Worm (Caenorhabditis elegans) whole organism, mixed stage, embryonic: ENCODE measurements around the gene rdl-1.

ENCODE experiments used
- M03D4.4 ChIP-seq: sonication (generic microtip); optimal IDR thresholded peaks from 2 replicates; lab custom pipeline; 2017; ENCODE audit warnings: mild to moderate bottlenecking, missing genetic modification characterization, missing compliant biosample characterization
- bed-3 ChIP-seq: fragments of 200-800 bp; sonication (Bioruptor generic); optimal IDR thresholded peaks from 3 replicates; lab custom pipeline; 2018; ENCODE audit warnings: mild to moderate bottlenecking, missing genetic modification characterization, moderate library complexity, missing compliant biosample characterization
- blmp-1 ChIP-seq: fragments of 150-350 bp; optimal IDR thresholded peaks from 2 replicates; lab custom pipeline; 2014; ENCODE audit warnings: missing biosample characterization, missing genetic modification characterization
- ceh-39 ChIP-seq: fragments of 150-350 bp; optimal IDR thresholded peaks from 2 replicates; lab custom pipeline; 2014; ENCODE audit warnings: missing biosample characterization, missing genetic modification characterization
- ceh-43 ChIP-seq: fragments of 200-800 bp; sonication (Bioruptor generic); optimal IDR thresholded peaks from 2 replicates; lab custom pipeline; 2018; ENCODE audit warnings: mild to moderate bottlenecking, missing genetic modification characterization, moderate library complexity, missing compliant biosample characterization
- ceh-83 ChIP-seq: fragments of 200-800 bp; sonication (Bioruptor generic); optimal IDR thresholded peaks from 2 replicates; lab custom pipeline; 2018; ENCODE audit warnings: mild to moderate bottlenecking, missing genetic modification characterization, missing compliant biosample characterization
- drap-1 ChIP-seq: fragments of 200-800 bp; sonication (Bioruptor generic); optimal IDR thresholded peaks from 3 replicates; lab custom pipeline; 2018; ENCODE audit warnings: mild to moderate bottlenecking, missing genetic modification characterization, missing compliant biosample characterization
- elt-1 ChIP-seq: sonication (generic microtip); optimal IDR thresholded peaks from 2 replicates; lab custom pipeline; 2017; ENCODE audit warnings: missing genetic modification characterization, mild to moderate bottlenecking, missing compliant biosample characterization, antibody characterized with exemption, moderate library complexity, borderline replicate concordance; ENCODE audit not compliant: insufficient read depth
- elt-3 ChIP-seq: fragments of 150-350 bp; optimal IDR thresholded peaks from 2 replicates; lab custom pipeline; 2014; ENCODE audit warnings: missing biosample characterization, missing genetic modification characterization
- flh-1 ChIP-seq: fragments of 200-800 bp; sonication (Bioruptor generic); optimal IDR thresholded peaks from 2 replicates; lab custom pipeline; 2018; ENCODE audit warnings: mild to moderate bottlenecking, missing genetic modification characterization, moderate library complexity, missing compliant biosample characterization
- ham-2 ChIP-seq: fragments of 200-800 bp; sonication (Bioruptor generic); optimal IDR thresholded peaks from 2 replicates; lab custom pipeline; 2018; ENCODE audit warnings: mild to moderate bottlenecking, missing genetic modification characterization, missing compliant biosample characterization
- hlh-1 ChIP-seq: fragments of 150-350 bp; optimal IDR thresholded peaks from 2 replicates; lab custom pipeline; 2014; ENCODE audit warnings: missing biosample characterization, missing genetic modification reagents, missing genetic modification characterization
- lin-32 ChIP-seq: fragments of 200-800 bp; sonication (Bioruptor generic); optimal IDR thresholded peaks from 2 replicates; lab custom pipeline; 2018; ENCODE audit warnings: mild to moderate bottlenecking, missing genetic modification characterization, missing compliant biosample characterization
- mab-5 ChIP-seq: fragments of 150-350 bp; optimal IDR thresholded peaks from 2 replicates; lab custom pipeline; 2014; ENCODE audit warnings: missing biosample characterization, missing genetic modification characterization
- mep-1 ChIP-seq: fragments of 150-350 bp; optimal IDR thresholded peaks from 2 replicates; lab custom pipeline; 2017; ENCODE audit warnings: missing biosample characterization, missing genetic modification reagents, missing genetic modification characterization, inconsistent platforms
- nhr-12 ChIP-seq: fragments of 150-350 bp; optimal IDR thresholded peaks from 2 replicates; lab custom pipeline; 2014; ENCODE audit warnings: missing biosample characterization, missing genetic modification characterization
- nhr-2 ChIP-seq: fragments of 150-350 bp; optimal IDR thresholded peaks from 2 replicates; lab custom pipeline; 2014; ENCODE audit warnings: missing biosample characterization, missing genetic modification characterization
- nhr-28 ChIP-seq: fragments of 150-350 bp; optimal IDR thresholded peaks from 2 replicates; lab custom pipeline; 2014; ENCODE audit warnings: missing biosample characterization, missing genetic modification characterization
- nhr-76 ChIP-seq: sonication (generic microtip); optimal IDR thresholded peaks from 2 replicates; lab custom pipeline; 2017; ENCODE audit warnings: missing biosample characterization, missing genetic modification characterization
- pha-4 ChIP-seq: fragments of 150-350 bp; optimal IDR thresholded peaks from 2 replicates; lab custom pipeline; 2018; ENCODE audit warnings: missing biosample characterization, missing genetic modification reagents, missing genetic modification characterization
- sem-2 ChIP-seq: fragments of 200-800 bp; sonication (Bioruptor generic); optimal IDR thresholded peaks from 2 replicates; lab custom pipeline; 2018; ENCODE audit warnings: mild to moderate bottlenecking, missing genetic modification characterization, missing compliant biosample characterization
- sptf-1 ChIP-seq: sonication (generic microtip); optimal IDR thresholded peaks from 2 replicates; lab custom pipeline; 2017; ENCODE audit warnings: mild to moderate bottlenecking, missing genetic modification characterization, moderate library complexity, missing compliant biosample characterization
- unc-120 ChIP-seq: sonication (generic microtip); optimal IDR thresholded peaks from 2 replicates; lab custom pipeline; 2017; ENCODE audit warnings: missing genetic modification characterization, missing compliant biosample characterization; ENCODE audit not compliant: poor library complexity, severe bottlenecking
- unc-39 ChIP-seq: fragments of 150-350 bp; optimal IDR thresholded peaks from 2 replicates; lab custom pipeline; 2014; ENCODE audit warnings: missing biosample characterization, missing genetic modification characterization
- zip-8 ChIP-seq: fragments of 150-350 bp; optimal IDR thresholded peaks from 2 replicates; lab custom pipeline; 2014; ENCODE audit warnings: missing biosample characterization, missing genetic modification characterization

The rdl-1 gene

DNA sequence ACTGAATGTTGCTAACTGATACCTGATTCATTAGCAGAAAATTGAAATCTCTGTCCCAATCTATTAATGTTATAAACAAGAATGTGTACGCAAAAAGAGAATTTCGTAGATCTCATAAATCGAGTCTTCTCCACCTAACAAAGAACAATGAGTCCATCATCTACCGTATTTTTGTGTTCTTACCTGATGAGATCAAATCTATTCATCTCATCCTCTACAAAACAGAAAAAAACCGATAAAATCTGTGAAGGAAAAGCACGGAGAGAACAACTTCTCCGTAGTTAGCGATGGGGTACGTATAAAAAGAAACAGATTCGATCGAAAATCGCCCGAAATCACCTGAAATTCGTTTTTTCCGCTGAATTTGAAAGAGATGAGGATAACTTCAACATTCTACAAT, 38.5 kb upstream of the rdl-1 start, which contains the start of gene C33H5.1:
Gene C33H5.1 (plus strand): TSS at position 330 of the 400 bp plus-strand sequence.
- no peak for TF ChIP-seq hlh-1 (tag; lab: Kevin White, UChicago)
- peak; percentile 88 for TF ChIP-seq elt-1 (tag; lab: Kevin White, UChicago)
- no peak for TF ChIP-seq flh-1 (GFP tag; lab: Kevin White, UChicago)
- no peak for TF ChIP-seq mab-5 (tag; lab: Kevin White, UChicago)

DNA sequence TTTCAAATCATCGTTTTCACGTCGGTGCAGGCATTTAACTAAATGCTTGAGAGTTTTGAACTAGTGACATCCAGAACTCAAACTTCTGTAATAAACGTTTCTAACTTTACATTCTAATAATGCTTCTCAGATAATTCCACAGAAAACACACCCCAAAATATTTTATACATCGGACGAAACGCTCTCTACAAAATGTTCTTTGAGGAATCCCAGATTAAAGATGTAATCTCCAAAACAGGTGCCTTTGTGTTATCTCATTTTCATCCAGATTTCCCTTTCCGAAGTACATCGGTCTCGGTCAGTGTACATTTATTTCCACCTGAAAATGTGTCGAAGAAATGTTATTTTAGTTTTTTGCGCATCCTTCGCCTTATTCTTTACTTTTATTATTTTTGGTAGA, 34.7 kb upstream of the rdl-1 start, which contains the start of gene C33H5.2:
Gene C33H5.2 (plus strand): TSS at position 301 of the 400 bp plus-strand sequence.
- TF ChIP-seq ceh-39 (tag; lab: Kevin White, UChicago): no peak
- TF ChIP-seq zip-8 (tag; lab: Kevin White, UChicago): no peak
- no peak for TF ChIP-seq hlh-1 (tag; lab: Kevin White, UChicago)
- TF ChIP-seq elt-1 (tag; lab: Kevin White, UChicago): peak; percentile 64
- TF ChIP-seq, all 35 proteins: peak for 1

DNA sequence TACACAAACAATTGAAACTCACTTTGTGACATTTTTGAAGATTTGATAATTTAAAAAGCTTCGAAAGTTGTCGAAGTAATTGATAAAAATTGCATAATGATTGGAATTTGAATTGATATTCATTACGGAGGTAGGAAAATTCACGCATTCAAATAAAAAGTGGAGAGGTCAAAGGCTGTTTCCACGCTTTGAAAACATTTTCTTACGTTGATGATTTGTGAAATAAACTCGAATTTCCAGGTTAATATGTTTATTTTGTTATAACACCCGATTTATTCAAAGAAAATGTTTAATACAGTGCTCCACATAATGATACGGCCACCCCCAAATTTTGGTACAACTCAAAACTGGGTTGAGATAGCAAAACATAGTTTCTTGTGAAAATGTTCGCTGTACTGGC, 33.2 kb upstream of the rdl-1 start, which contains the start of gene C33H5.16:
Gene C33H5.16 (minus strand): TSS at position 101 of the 400 bp plus-strand sequence.
- no peak for TF ChIP-seq lin-32 (GFP tag; lab: Kevin White, UChicago)
- TF ChIP-seq nhr-76 (tag; lab: Kevin White, UChicago): no peak
- TF ChIP-seq unc-120: no peak
- TF ChIP-seq nhr-12: no peak
- no peak for TF ChIP-seq unc-39
- no peak for TF ChIP-seq elt-3
- TF ChIP-seq drap-1 (GFP tag; lab: Kevin White, UChicago): no peak
- no peak for TF ChIP-seq blmp-1
- TF ChIP-seq sptf-1: no peak
- no peak for TF ChIP-seq elt-1 (tag; lab: Kevin White, UChicago)
- TF ChIP-seq mep-1 (tag; lab: Kevin White, UChicago): no peak
- no peak for TF ChIP-seq ceh-43 (GFP tag; lab: Kevin White, UChicago)
- TF ChIP-seq, all 35 proteins: peak for 0

DNA sequence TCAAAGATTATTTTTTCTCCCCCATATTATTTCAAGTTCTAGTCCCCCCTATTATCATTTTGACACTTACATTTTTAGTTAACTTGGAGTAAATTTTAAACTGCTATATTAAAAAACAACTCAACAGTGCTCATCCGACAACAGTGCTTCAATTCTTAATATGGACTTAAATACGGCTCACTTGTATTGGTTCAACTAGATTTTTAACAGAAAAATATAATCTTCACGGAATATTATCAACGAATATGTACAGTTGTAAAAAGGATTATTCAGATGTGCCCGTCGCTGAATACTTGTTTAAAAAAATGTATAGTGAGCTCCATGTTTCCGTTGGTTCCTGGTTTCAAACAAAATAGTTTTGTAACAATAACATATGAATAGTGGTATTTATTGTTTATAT, 30.3 kb upstream of the rdl-1 start:
- TF ChIP-seq M03D4.4 (tag; lab: Kevin White, UChicago): no peak
- no peak for TF ChIP-seq nhr-2 (tag; lab: Kevin White, UChicago)
- TF ChIP-seq pha-4: no peak

DNA sequence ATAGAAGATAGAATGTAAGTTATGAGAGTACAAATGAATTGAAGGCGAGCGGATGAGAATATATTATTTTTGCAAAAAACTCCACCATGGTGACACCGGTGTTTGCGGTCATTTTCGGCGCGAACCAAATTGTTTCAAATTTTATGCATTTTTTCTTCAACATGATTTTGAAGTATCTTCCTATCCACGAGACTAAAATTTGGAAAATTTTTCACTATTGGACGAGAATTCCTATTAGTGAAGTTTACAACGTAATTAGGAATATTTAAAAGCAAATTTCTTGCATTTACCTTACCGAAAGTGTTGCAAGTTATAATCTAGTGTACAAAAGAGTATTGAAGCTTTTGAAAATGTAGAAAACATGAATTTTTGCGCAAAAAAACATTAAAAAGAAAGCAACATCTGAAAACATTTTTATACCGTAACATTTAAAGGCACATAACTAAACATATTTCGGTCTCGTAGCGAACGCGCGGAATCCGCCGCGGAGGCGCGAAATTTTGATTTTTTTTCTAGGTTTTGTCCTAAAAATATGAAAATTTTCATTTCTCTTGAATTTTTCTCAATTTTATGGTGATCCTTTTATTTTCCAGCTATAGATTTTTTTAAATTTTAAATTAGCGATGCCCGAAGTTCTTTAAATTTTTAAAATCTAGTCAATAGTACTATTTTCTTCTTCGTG, 26.5 kb upstream of the rdl-1 start, which contains the start of gene sgo-1:
Gene sgo-1 (minus strand): TSS at position 51 of the 682 bp plus-strand sequence.
- TF ChIP-seq ceh-39 (tag; lab: Kevin White, UChicago): no peak
- TF ChIP-seq ceh-43 (GFP tag; lab: Kevin White, UChicago): no peak
- TF ChIP-seq sptf-1: no peak
- TF ChIP-seq ham-2 (GFP tag; lab: Kevin White, UChicago): no peak
- no peak for TF ChIP-seq ceh-83 (GFP tag; lab: Kevin White, UChicago)
- TF ChIP-seq pha-4: no peak
- no peak for TF ChIP-seq unc-39

DNA sequence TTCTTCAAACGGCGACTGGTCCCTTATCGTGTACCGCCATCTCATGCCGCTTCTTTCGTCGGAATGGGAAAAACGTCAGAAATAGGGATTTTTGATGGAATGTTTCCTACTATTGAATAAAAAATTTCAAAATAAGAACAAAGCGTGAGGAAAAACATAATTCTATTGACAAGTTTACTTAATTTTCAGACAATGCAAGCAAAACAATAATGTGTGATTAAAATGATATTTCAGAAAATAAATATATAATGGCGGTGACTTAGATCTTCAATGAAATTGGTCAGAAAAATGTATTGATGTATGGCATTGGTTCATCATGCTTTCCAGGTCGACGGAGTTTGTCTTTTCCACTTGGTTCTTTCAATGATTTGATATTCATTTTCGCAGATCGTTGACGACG, 24.6 kb upstream of the rdl-1 start, which contains the start of gene ntp-1:
Gene ntp-1 (minus strand): TSS at position 101 of the 400 bp plus-strand sequence.
- TF ChIP-seq nhr-28 (tag; lab: Kevin White, UChicago): no peak
- no peak for TF ChIP-seq M03D4.4 (tag; lab: Kevin White, UChicago)
- no peak for TF ChIP-seq ceh-43 (GFP tag; lab: Kevin White, UChicago)
- TF ChIP-seq nhr-12: no peak
- no peak for TF ChIP-seq sem-2 (GFP tag; lab: Kevin White, UChicago)
- no peak for TF ChIP-seq zip-8 (tag; lab: Kevin White, UChicago)
- TF ChIP-seq, all 35 proteins: peak for 0

DNA sequence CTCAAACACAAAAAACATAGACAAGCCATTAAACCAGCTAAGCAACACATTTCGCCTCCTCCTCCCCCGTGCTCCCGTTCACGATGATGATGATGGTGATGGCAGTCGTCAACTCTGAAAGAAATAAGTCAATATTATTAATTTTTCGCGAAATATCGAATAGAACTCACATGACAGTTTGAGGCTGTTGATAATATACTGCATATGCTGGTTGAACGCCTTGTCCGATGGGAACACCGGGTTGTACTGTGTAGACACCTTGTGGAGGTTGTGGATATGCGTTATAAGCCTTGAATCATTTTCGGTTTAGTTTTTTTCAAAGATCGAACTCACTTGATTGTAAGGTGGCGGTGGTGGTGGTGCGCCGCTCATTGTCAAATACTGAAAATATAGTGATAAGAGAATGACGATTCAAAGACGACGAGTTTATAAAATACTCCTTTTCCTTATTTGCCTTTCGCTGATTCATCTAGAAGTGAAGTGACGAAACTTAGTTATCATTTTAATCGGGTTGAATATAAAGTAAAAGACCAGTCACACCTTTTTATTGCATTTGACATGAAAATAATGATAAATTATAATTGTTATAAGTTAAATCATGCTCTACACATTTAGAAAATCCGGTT, 21.9 kb upstream of the rdl-1 start, which contains the start of gene C33H5.13:
Gene C33H5.13 (minus strand): TSS at position 443 of the 626 bp plus-strand sequence.
- TF ChIP-seq unc-39: no peak
- no peak for TF ChIP-seq nhr-12
- TF ChIP-seq bed-3: no peak
